Worm (Caenorhabditis elegans): Measurements from ENCODE around the gene C39E9.7.
A peak's percentile ranks its signal among the peaks of the same experiment; 100 is the strongest.

Gene C39E9.7

ce11 chrIV:13077694-13078093, 1.2 kb upstream of the C39E9.7 start (continued):
- TF ChIP-seq pha-4 (GFP tag; IDR thresholded peaks at IDR 0.05) (no peak), pha-4 (tag; optimal IDR thresholded peaks at IDR 0.05) (no peak), Y48G9A.11 (GFP tag; IDR thresholded peaks at IDR 0.05) (no peak), hlh-11 (tag; optimal IDR thresholded peaks at IDR 0.05) (peak; percentile 83), sdz-12 (GFP tag; optimal IDR thresholded peaks at IDR 0.05) (no peak), zip-2 (tag; optimal IDR thresholded peaks at IDR 0.05) (no peak), gei-8 (GFP tag; optimal IDR thresholded peaks at IDR 0.05) (no peak), mes-2 (tag; optimal IDR thresholded peaks at IDR 0.05; ENCODE audit: poor library complexity, severe bottlenecking) (no peak), nhr-237 (tag; optimal IDR thresholded peaks at IDR 0.05) (no peak), R02D3.7 (tag; optimal IDR thresholded peaks at IDR 0.05) (no peak), ZK337.2 (GFP tag; IDR thresholded peaks at IDR 0.05) (no peak), dpl-1 (GFP tag; optimal IDR thresholded peaks at IDR 0.05) (no peak), ztf-11 (tag; optimal IDR thresholded peaks at IDR 0.05) (no peak), zag-1 (tag; optimal IDR thresholded peaks at IDR 0.05) (no peak), daf-16 (GFP tag; optimal IDR thresholded peaks at IDR 0.05) (no peak), daf-16 (tag; optimal IDR thresholded peaks at IDR 0.05) (no peak), Y105C5A.15 (GFP tag; IDR thresholded peaks at IDR 0.05) (no peak), ztf-7 (tag; optimal IDR thresholded peaks at IDR 0.05) (no peak), mdl-1 (tag; optimal IDR thresholded peaks at IDR 0.05) (peak; percentile 36 to 73), nhr-48 (tag; optimal IDR thresholded peaks at IDR 0.05) (peak; percentile 79), ceh-82 (tag; optimal IDR thresholded peaks at IDR 0.05) (no peak), ceh-32 (tag; optimal IDR thresholded peaks at IDR 0.05; ENCODE audit: poor library complexity) (no peak), F26F4.8 (GFP tag; conservative IDR thresholded peaks at IDR 0.05) (no peak), lim-7 (GFP tag; IDR thresholded peaks at IDR 0.05) (no peak), aha-1 (tag) (peak; percentile 87), skn-1 (tag; optimal IDR thresholded peaks at IDR 0.05) (no peak), cey-2 (tag; optimal IDR thresholded peaks at IDR 0.05; ENCODE audit: borderline replicate concordance, insufficient read depth) (peak; percentile 28), mxl-2 (GFP tag; conservative IDR thresholded peaks at IDR 0.05) (no peak), mxl-3 (GFP tag; optimal IDR thresholded peaks at IDR 0.05) (peak; percentile 70), dmd-8 (GFP tag; IDR thresholded peaks at IDR 0.05) (no peak), nhr-102 (tag; optimal IDR thresholded peaks at IDR 0.05) (no peak), ZK546.5 (tag; optimal IDR thresholded peaks at IDR 0.05) (no peak), F10B5.3 (tag; optimal IDR thresholded peaks at IDR 0.05) (no peak), vab-7 (GFP tag; IDR thresholded peaks at IDR 0.05) (no peak), Y75B8A.6 (GFP tag; IDR thresholded peaks at IDR 0.05) (no peak), nhr-41 (GFP tag; IDR thresholded peaks at IDR 0.05) (no peak), lin-15B (tag; optimal IDR thresholded peaks at IDR 0.05) (no peak), nhr-25 (tag; optimal IDR thresholded peaks at IDR 0.05; ENCODE audit: borderline replicate concordance, insufficient read depth) (peak; percentile 52), madf-5 (GFP tag; IDR thresholded peaks at IDR 0.05) (no peak), dmd-9 (GFP tag; IDR thresholded peaks at IDR 0.05) (no peak), snpc-1.2 (GFP tag; IDR thresholded peaks at IDR 0.05) (no peak), nhr-76 (tag; optimal IDR thresholded peaks at IDR 0.05) (no peak), unc-62 (GFP tag; optimal IDR thresholded peaks at IDR 0.05 in 1 of 2) (peak in 1 of 2 experiments; percentile 25), unc-62 (tag; optimal IDR thresholded peaks at IDR 0.05) (no peak), spr-1 (tag; optimal IDR thresholded peaks at IDR 0.05) (no peak), zfp-2 (tag; optimal IDR thresholded peaks at IDR 0.05) (no peak), nhr-111 (GFP tag; optimal IDR thresholded peaks at IDR 0.05) (no peak), hif-1 (tag; optimal IDR thresholded peaks at IDR 0.05) (no peak), nhr-77 (tag; optimal IDR thresholded peaks at IDR 0.05) (peak; percentile 26), egl-43 (GFP tag; IDR thresholded peaks at IDR 0.05) (no peak), hlh-30 (tag; optimal IDR thresholded peaks at IDR 0.05; ENCODE audit: insufficient read depth) (peak; percentile 83), aly-2 (tag; optimal IDR thresholded peaks at IDR 0.05) (no peak), ceh-62 (tag; optimal IDR thresholded peaks at IDR 0.05) (no peak)

Data from whole organism, L4 larva.